Worm (Caenorhabditis elegans) whole organism, late embryonic: ENCODE measurements around the gene nlp-18.

ENCODE experiments used
- ama-1 ChIP-seq: fragments of 150-350 bp; optimal IDR thresholded peaks from 2 replicates; lab custom pipeline; 2014
- ceh-9 ChIP-seq: sonication (generic microtip); optimal IDR thresholded peaks from 2 replicates; lab custom pipeline; 2016; ENCODE audit warnings: mild to moderate bottlenecking, missing genetic modification characterization, inconsistent platforms, missing compliant biosample characterization
- pha-4 ChIP-seq: fragments of 150-350 bp; optimal IDR thresholded peaks from 2 replicates; lab custom pipeline; 2018; ENCODE audit warnings: missing biosample characterization, missing genetic modification reagents, missing genetic modification characterization

DNA sequence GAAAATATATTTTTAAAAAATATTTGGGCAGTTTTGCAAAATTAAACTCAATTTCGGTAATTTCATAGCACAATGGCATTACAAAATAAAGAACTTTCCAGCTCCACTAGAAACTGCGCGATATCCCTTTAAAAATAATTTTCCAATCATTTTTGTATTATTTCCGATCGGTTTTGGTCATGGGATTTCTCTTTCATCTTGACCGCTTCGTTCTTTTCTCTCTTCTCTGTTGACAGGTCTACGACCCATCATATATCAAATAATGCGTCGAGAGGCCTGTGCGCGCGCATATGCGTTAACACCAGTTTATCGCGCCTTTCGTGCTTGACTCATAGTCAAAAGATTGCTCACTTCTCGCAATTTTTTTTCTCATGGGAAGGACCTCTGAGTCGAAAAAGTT is 41.6 kb downstream of the nlp-18 start:
- TF ChIP-seq ceh-9 (tag; lab: Kevin White, UChicago) (no peak), pha-4 (tag; lab: Kevin White, UChicago) (no peak), ama-1 (no peak)
